Worm (Caenorhabditis elegans): ENCODE results near the gene srd-12.

DNA sequence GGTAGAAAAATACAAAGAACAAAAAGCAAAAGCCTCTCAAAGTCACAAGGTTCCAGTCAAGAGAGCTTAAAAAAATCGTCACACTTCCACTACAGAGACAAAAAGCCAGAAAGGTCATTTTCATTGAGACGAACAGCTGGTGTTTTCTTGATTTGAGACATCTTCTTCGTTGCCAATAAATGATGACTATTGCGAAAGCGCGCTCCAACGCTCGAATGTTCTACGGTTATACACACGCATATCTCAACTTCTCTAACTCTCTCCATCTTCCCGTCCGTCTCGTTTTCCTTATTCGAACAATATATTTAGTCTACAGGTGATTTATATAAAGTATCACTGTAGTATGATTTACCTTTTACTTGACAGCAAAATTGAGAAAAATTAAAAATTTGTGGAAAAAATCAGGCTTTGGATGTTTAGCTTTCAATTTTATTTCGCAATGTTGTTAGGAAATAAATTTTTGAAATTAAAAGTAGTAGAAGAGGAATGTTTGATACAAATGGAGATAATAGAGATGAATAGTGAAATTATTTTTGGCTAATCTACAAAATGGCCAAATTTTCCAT lies 35.4 kb upstream of the srd-12 start:
- TF ChIP-seq ama-1 (optimal IDR thresholded peaks at IDR 0.05) (peak; percentile 5), ztf-11 (tag; optimal IDR thresholded peaks at IDR 0.05) (no peak), nhr-28 (tag; optimal IDR thresholded peaks at IDR 0.05) (no peak), lin-13 (GFP tag; optimal IDR thresholded peaks at IDR 0.05) (no peak), mdl-1 (tag; optimal IDR thresholded peaks at IDR 0.05) (peak in 1 of 2 experiments; percentile 54), ets-5 (GFP tag; IDR thresholded peaks at IDR 0.05) (no peak)
